Fruit fly (Drosophila melanogaster) whole organism, adult: ENCODE measurements around the gene TwdlM.

Source experiments
- CG11617 ChIP-seq: fragments of 200-800 bp; sonication (Bioruptor generic); optimal IDR thresholded peaks from 2 replicates; lab custom pipeline; 2017; ENCODE audit warnings: mild to moderate bottlenecking, missing biosample characterization, missing genetic modification reagents, missing genetic modification characterization
- CG12768 ChIP-seq: fragments of 200-800 bp; sonication (Bioruptor generic); optimal IDR thresholded peaks from 2 replicates; lab custom pipeline; 2017; ENCODE audit warnings: missing biosample characterization, missing genetic modification characterization, mild to moderate bottlenecking, moderate library complexity, missing genetic modification reagents
- CG14711 ChIP-seq: fragments of 200-800 bp; sonication (Bioruptor generic); optimal IDR thresholded peaks from 2 replicates; lab custom pipeline; 2018; ENCODE audit warnings: missing biosample characterization, mild to moderate bottlenecking, missing genetic modification characterization, moderate library complexity
- CG1620 ChIP-seq: fragments of 200-800 bp; sonication (Bioruptor generic); optimal IDR thresholded peaks from 2 replicates; lab custom pipeline; 2016; ENCODE audit warnings: missing biosample characterization, missing genetic modification characterization
- CG33017 ChIP-seq: fragments of 200-800 bp; sonication (Bioruptor generic); optimal IDR thresholded peaks from 2 replicates; lab custom pipeline; 2018; ENCODE audit warnings: missing biosample characterization, mild to moderate bottlenecking, missing genetic modification characterization, moderate library complexity
- CG5204 ChIP-seq: fragments of 200-800 bp; sonication (Bioruptor generic); optimal IDR thresholded peaks from 2 replicates; lab custom pipeline; 2016; ENCODE audit warnings: missing biosample characterization, missing genetic modification characterization
- CG7045 ChIP-seq: fragments of 200-800 bp; sonication (Bioruptor generic); optimal IDR thresholded peaks from 2 replicates; lab custom pipeline; 2017; ENCODE audit warnings: missing biosample characterization, mild to moderate bottlenecking, missing genetic modification characterization
- CG7101 ChIP-seq: fragments of 200-800 bp; sonication (Bioruptor generic); optimal IDR thresholded peaks from 2 replicates; lab custom pipeline; 2018; ENCODE audit warnings: missing biosample characterization, mild to moderate bottlenecking, missing genetic modification characterization, moderate library complexity
- Clk ChIP-seq: fragments of 200-800 bp; sonication (Bioruptor generic); optimal IDR thresholded peaks from 2 replicates; lab custom pipeline; 2017; ENCODE audit warnings: missing biosample characterization, missing genetic modification characterization
- Crg-1 ChIP-seq: fragments of 200-800 bp; sonication (Bioruptor generic); optimal IDR thresholded peaks from 2 replicates; lab custom pipeline; 2016; ENCODE audit warnings: missing biosample characterization, missing genetic modification characterization
- Hr96 ChIP-seq: fragments of 200-800 bp; sonication (Bioruptor generic); optimal IDR thresholded peaks from 2 replicates; lab custom pipeline; 2016; ENCODE audit warnings: missing biosample characterization, missing genetic modification characterization
- Mnt ChIP-seq: fragments of 200-800 bp; sonication (Bioruptor generic); optimal IDR thresholded peaks from 2 replicates; lab custom pipeline; 2016; ENCODE audit warnings: missing biosample characterization, mild to moderate bottlenecking, missing genetic modification characterization
- bab1 ChIP-seq: fragments of 200-800 bp; sonication (Bioruptor generic); optimal IDR thresholded peaks from 3 replicates; lab custom pipeline; 2019; ENCODE audit warnings: missing biosample characterization, mild to moderate bottlenecking, missing genetic modification characterization, moderate library complexity
- cic ChIP-seq: fragments of 200-800 bp; sonication (Bioruptor generic); optimal IDR thresholded peaks from 2 replicates; lab custom pipeline; 2017; ENCODE audit warnings: missing biosample characterization, mild to moderate bottlenecking, missing genetic modification characterization, moderate library complexity
- cnc ChIP-seq, 2 experiments: fragments of >200 bp; optimal IDR thresholded peaks; 2 replicates each; lab custom pipeline; 2017
- kay ChIP-seq: fragments of 200-800 bp; sonication (Bioruptor generic); peaks from one replicate; lab custom pipeline; 2016; ENCODE audit warnings: missing biosample characterization, missing genetic modification characterization, borderline replicate concordance
- ovo ChIP-seq: fragments of 200-800 bp; sonication (Bioruptor generic); optimal IDR thresholded peaks from 2 replicates; lab custom pipeline; 2016; ENCODE audit warnings: missing biosample characterization, missing genetic modification characterization
- pad ChIP-seq: fragments of 200-800 bp; sonication (Bioruptor generic); optimal IDR thresholded peaks from 3 replicates; lab custom pipeline; 2017; ENCODE audit warnings: missing biosample characterization, missing genetic modification characterization, mild to moderate bottlenecking, moderate library complexity, missing genetic modification reagents
- tj ChIP-seq: fragments of 200-800 bp; sonication (Bioruptor generic); optimal IDR thresholded peaks from 3 replicates; lab custom pipeline; 2017; ENCODE audit warnings: missing biosample characterization, mild to moderate bottlenecking, missing genetic modification characterization, moderate library complexity
- toe ChIP-seq: fragments of 200-800 bp; sonication (Bioruptor generic); optimal IDR thresholded peaks from 2 replicates; lab custom pipeline; 2016; ENCODE audit warnings: missing biosample characterization, missing genetic modification characterization

The TwdlM gene

DNA sequence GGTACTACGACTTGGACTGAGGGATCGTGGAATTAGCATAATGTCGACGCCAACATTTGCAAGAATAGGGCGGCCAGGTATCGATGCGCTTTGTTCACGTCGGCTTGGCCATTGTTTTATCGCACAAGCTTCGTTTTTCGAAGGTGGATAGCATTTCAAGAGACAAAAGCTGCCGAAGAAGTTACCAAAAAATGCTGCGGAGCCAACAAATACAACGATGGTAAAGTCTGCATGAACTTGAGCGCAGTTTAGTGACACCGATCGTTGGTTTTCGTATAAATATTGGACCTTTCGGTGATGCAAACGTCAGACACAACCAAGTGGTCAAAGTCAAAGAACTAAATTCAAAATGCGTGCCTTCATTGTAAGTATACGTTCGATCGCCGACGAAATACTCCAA is at the start of gene TwdlM:
TwdlM (plus strand) TSS at position 301 of the 400 bp plus-strand sequence.
- TF ChIP-seq CG1620 (GFP tag; lab: Kevin White, UChicago): no peak
- no peak for TF ChIP-seq CG14711 (tag; lab: Kevin White, UChicago)
- no peak for TF ChIP-seq CG12768 (GFP tag; lab: Kevin White, UChicago)
- no peak for TF ChIP-seq CG7101 (tag; lab: Kevin White, UChicago)
- no peak for TF ChIP-seq CG11617 (GFP tag; lab: Kevin White, UChicago)
- TF ChIP-seq cnc (optimal IDR thresholded peaks at IDR 0.05; lab: Kevin White, UChicago): no peak
- TF ChIP-seq tj (GFP tag; lab: Kevin White, UChicago): no peak
- no peak for TF ChIP-seq bab1 (GFP tag; lab: Kevin White, UChicago)
- no peak for TF ChIP-seq toe (GFP tag; lab: Kevin White, UChicago)
- TF ChIP-seq pad (GFP tag; lab: Kevin White, UChicago): no peak

dm6 chr3R:26570422-26570821 is 48.5 kb upstream of the TwdlM start:
- TF ChIP-seq CG5204: no peak
- TF ChIP-seq kay (GFP tag; lab: Kevin White, UChicago): peak; percentile 79

- TF ChIP-seq bab1 (GFP tag; lab: Kevin White, UChicago) (no peak), Hr96 (GFP tag; lab: Kevin White, UChicago) (peak; percentile 13), Mnt (no peak), CG5204 (no peak), pad (GFP tag; lab: Kevin White, UChicago) (no peak), tj (GFP tag; lab: Kevin White, UChicago) (no peak), CG11617 (GFP tag; lab: Kevin White, UChicago) (peak; percentile 4), cic (no peak), kay (GFP tag; lab: Kevin White, UChicago) (no peak), CG12768 (GFP tag; lab: Kevin White, UChicago) (peak; percentile 27), Crg-1 (GFP tag; lab: Kevin White, UChicago) (no peak)
Measured at dm6 chr3R:26588158-26588584, 30.7 kb upstream of the TwdlM start.

DNA sequence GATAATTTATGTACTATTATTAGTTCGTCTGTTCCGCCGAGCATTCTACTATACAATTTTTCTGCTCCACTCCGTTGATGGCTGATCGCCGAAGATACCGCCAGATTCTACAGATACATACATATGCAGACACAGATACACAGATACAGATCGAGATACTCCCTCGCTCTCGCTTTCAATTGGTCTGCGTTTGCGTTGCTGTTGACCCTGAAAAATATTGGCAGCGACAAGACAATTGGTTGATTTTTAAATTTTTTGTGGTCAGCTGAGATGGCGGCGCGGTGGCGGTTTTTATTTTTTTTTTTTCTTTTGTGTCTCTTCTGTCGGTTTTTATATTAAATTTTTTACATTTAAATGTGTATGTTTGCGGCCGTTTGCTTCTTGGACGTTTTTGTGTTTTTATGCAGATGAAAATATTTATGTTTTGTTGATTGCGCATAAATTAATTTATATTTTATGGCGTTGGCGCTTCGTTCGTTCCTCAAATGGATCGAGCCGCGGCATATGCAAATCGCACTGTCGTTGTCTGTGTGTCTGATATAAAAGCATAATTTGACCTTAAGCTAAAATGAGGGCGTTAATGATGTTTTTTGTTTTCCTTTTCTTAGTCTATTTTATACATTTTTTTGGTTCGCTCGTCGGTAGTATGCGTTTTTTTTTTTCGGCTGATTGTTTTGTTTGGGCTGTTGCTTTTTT is 24.9 kb upstream of the TwdlM start:
- TF ChIP-seq Mnt: no peak
- no peak for TF ChIP-seq cnc (optimal IDR thresholded peaks at IDR 0.05; lab: Kevin White, UChicago)
- no peak for TF ChIP-seq bab1 (GFP tag; lab: Kevin White, UChicago)
- no peak for TF ChIP-seq ovo (GFP tag; lab: Kevin White, UChicago)
- TF ChIP-seq CG5204: no peak
- no peak for TF ChIP-seq CG14711 (tag; lab: Kevin White, UChicago)
- no peak for TF ChIP-seq CG11617 (GFP tag; lab: Kevin White, UChicago)
- no peak for TF ChIP-seq CG7101 (tag; lab: Kevin White, UChicago)
- TF ChIP-seq Clk: no peak
- TF ChIP-seq kay (GFP tag; lab: Kevin White, UChicago): no peak
- TF ChIP-seq tj (GFP tag; lab: Kevin White, UChicago): no peak
- TF ChIP-seq CG1620 (GFP tag; lab: Kevin White, UChicago): no peak
- no peak for TF ChIP-seq Hr96 (GFP tag; lab: Kevin White, UChicago)
- TF ChIP-seq CG7045 (GFP tag; lab: Kevin White, UChicago): no peak
- no peak for TF ChIP-seq toe (GFP tag; lab: Kevin White, UChicago)
- no peak for TF ChIP-seq pad (GFP tag; lab: Kevin White, UChicago)
- no peak for TF ChIP-seq Crg-1 (GFP tag; lab: Kevin White, UChicago)

- peak; percentile 80 for TF ChIP-seq pad (GFP tag; lab: Kevin White, UChicago)
- TF ChIP-seq toe (GFP tag; lab: Kevin White, UChicago): no peak
- TF ChIP-seq cic: no peak
- TF ChIP-seq cnc (optimal IDR thresholded peaks at IDR 0.05; lab: Kevin White, UChicago): no peak
- no peak for TF ChIP-seq Mnt
- no peak for TF ChIP-seq CG11617 (GFP tag; lab: Kevin White, UChicago)
Measured at dm6 chr3R:26606498-26606897, 12.4 kb upstream of the TwdlM start.

DNA sequence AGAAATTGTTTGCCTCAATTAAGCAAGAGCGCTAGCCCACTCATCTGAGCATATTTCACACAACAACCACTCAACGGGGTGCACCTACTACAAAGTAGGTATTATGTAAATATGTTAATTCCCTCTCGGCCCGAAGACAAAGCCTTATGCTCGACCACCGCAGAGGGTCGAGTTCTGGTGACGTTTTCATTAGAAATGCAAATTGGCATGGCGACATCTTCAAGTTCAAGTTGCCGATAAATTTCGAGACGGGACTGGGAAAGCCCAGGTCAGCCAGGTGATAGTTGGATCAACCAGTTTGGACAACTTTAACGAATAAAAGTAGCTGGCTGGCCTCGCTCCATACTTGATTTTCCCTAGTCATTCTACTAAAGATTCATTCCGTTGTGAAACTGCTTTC is 3.5 kb upstream of the TwdlM start:
- TF ChIP-seq Clk (no peak), CG11617 (GFP tag; lab: Kevin White, UChicago) (no peak), cic (no peak), pad (GFP tag; lab: Kevin White, UChicago) (no peak), CG7045 (GFP tag; lab: Kevin White, UChicago) (no peak), CG1620 (GFP tag; lab: Kevin White, UChicago) (no peak), Crg-1 (GFP tag; lab: Kevin White, UChicago) (no peak), CG33017 (no peak), Mnt (no peak), tj (GFP tag; lab: Kevin White, UChicago) (no peak), ovo (GFP tag; lab: Kevin White, UChicago) (no peak), CG12768 (GFP tag; lab: Kevin White, UChicago) (no peak), toe (GFP tag; lab: Kevin White, UChicago) (no peak), bab1 (GFP tag; lab: Kevin White, UChicago) (no peak), CG5204 (no peak)
